Worm (Caenorhabditis elegans) whole organism, L4 larva: Measurements from ENCODE around the gene R52.4.

Source experiments
- ZK546.5 ChIP-seq, 2 experiments: sonication (generic microtip); optimal IDR thresholded peaks; 2 replicates each; lab custom pipeline; 2017; ENCODE audit warnings: missing biosample characterization in 2 of 2, missing genetic modification characterization in 2 of 2
- ceh-82 ChIP-seq: sonication (generic microtip); optimal IDR thresholded peaks from 2 replicates; lab custom pipeline; 2017; ENCODE audit warnings: missing biosample characterization, missing genetic modification characterization
- egl-43 ChIP-seq: fragments of 200-800 bp; sonication (Bioruptor generic); IDR thresholded peaks from 2 replicates; pipeline ENCODE4 v1.3.6; 2022; ENCODE audit warnings: missing genetic modification reagents, missing genetic modification characterization, missing compliant biosample characterization
- lin-15B ChIP-seq: fragments of 150-350 bp; sonication (generic microtip); optimal IDR thresholded peaks from 3 replicates; lab custom pipeline; 2014; ENCODE audit warnings: missing biosample characterization, missing genetic modification characterization
- lir-3 ChIP-seq: sonication (generic microtip); optimal IDR thresholded peaks from 2 replicates; lab custom pipeline; 2016; ENCODE audit warnings: mild to moderate bottlenecking, missing genetic modification characterization, missing compliant biosample characterization
- lsy-2 ChIP-seq, 2 experiments: fragments of 150-350 bp in 1 of 2; sonication (generic microtip) in 1 of 2; optimal IDR thresholded peaks; 2 replicates each; lab custom pipeline; 2014 to 2017; ENCODE audit warnings: missing biosample characterization in 2 of 2, missing genetic modification characterization in 2 of 2
- mep-1 ChIP-seq: fragments of 150-350 bp; sonication (generic microtip); optimal IDR thresholded peaks from 3 replicates; lab custom pipeline; 2014; ENCODE audit warnings: missing biosample characterization, missing genetic modification characterization
- nhr-11 ChIP-seq: fragments of 150-350 bp; optimal IDR thresholded peaks from 2 replicates; lab custom pipeline; 2014; ENCODE audit warnings: missing biosample characterization, missing genetic modification characterization
- nhr-77 ChIP-seq: fragments of 150-350 bp; optimal IDR thresholded peaks from 2 replicates; lab custom pipeline; 2014; ENCODE audit warnings: missing biosample characterization, missing genetic modification characterization
- rbr-2 ChIP-seq: sonication (generic microtip); optimal IDR thresholded peaks from 2 replicates; lab custom pipeline; 2016; ENCODE audit warnings: missing genotype, missing genetic modification characterization, missing compliant biosample characterization
- set-16 ChIP-seq: fragments of 200-800 bp; sonication (Bioruptor generic); IDR thresholded peaks from 2 replicates; pipeline ENCODE4 v1.3.6; 2022; ENCODE audit warnings: missing genetic modification reagents, missing genetic modification characterization, missing compliant biosample characterization
- skn-1 ChIP-seq: fragments of 150-350 bp; optimal IDR thresholded peaks from 2 replicates; lab custom pipeline; 2014; ENCODE audit warnings: missing biosample characterization, missing genetic modification characterization
- unc-62 ChIP-seq, 3 experiments: fragments of 150-350 bp in 1 of 3; sonication (generic microtip); optimal IDR thresholded peaks in 2 of 3; peaks in 1 of 3; 1 replicate in 1 of 3; 2 replicates in 2 of 3; lab custom pipeline; 2014 to 2017; ENCODE audit warnings: missing biosample characterization in 3 of 3, missing genetic modification characterization in 3 of 3, missing genetic modification reagents in 3 of 3, missing genotype in 1 of 3

- TF ChIP-seq set-16 (GFP tag; lab: Robert Waterston, UW) (no peak), nhr-11 (tag; lab: Kevin White, UChicago) (no peak), unc-62 (GFP tag; optimal IDR thresholded peaks at IDR 0.05 in 1 of 2; lab: Kevin White, UChicago) (no peak), unc-62 (tag; optimal IDR thresholded peaks at IDR 0.05; lab: Kevin White, UChicago) (no peak), ceh-82 (tag; lab: Kevin White, UChicago) (no peak), ZK546.5 (tag; optimal IDR thresholded peaks at IDR 0.05; lab: Kevin White, UChicago) (no peak), skn-1 (tag; lab: Kevin White, UChicago) (no peak), nhr-77 (no peak), mep-1 (tag; lab: Kevin White, UChicago) (no peak), rbr-2 (tag; lab: Kevin White, UChicago) (no peak), egl-43 (GFP tag; lab: Robert Waterston, UW) (no peak), lin-15B (tag; lab: Kevin White, UChicago) (no peak), lsy-2 (tag; optimal IDR thresholded peaks at IDR 0.05; lab: Kevin White, UChicago) (no peak), lir-3 (tag; lab: Kevin White, UChicago) (no peak)
These were observed 4.8 kb upstream of the R52.4 start, which contains the start of gene R52.6 for ce11 chrII:2112948-2113347.
